Fruit fly (Drosophila melanogaster) whole organism, embryonic: ENCODE measurements around the gene CG5835.

Source experiments
- ATbp ChIP-seq: fragments of 200-800 bp; sonication (Bioruptor generic); optimal IDR thresholded peaks from 2 replicates; lab custom pipeline; 2017; ENCODE audit warnings: missing biosample characterization, mild to moderate bottlenecking, missing genetic modification characterization, missing genetic modification reagents
- Aef1 ChIP-seq: fragments of 200-800 bp; sonication (Bioruptor generic); IDR thresholded peaks from 3 replicates; pipeline ENCODE4 v1.3.6; 2022; ENCODE audit warnings: missing biosample characterization, missing genetic modification characterization
- Asciz ChIP-seq: fragments of 200-800 bp; sonication (Bioruptor generic); optimal IDR thresholded peaks from 2 replicates; lab custom pipeline; 2017; ENCODE audit warnings: missing biosample characterization, mild to moderate bottlenecking, missing genetic modification characterization, missing genetic modification reagents
- CG12391 ChIP-seq: fragments of 200-800 bp; sonication (Bioruptor generic); optimal IDR thresholded peaks from 3 replicates; lab custom pipeline; 2018; ENCODE audit warnings: missing biosample characterization, mild to moderate bottlenecking, missing genetic modification characterization, moderate library complexity
- CG14965 ChIP-seq: fragments of 200-800 bp; sonication (Bioruptor generic); optimal IDR thresholded peaks from 2 replicates; lab custom pipeline; 2016; ENCODE audit warnings: missing biosample characterization, missing genetic modification characterization, borderline replicate concordance
- CG15601 ChIP-seq: fragments of 200-800 bp; sonication (Bioruptor generic); optimal IDR thresholded peaks from 3 replicates; lab custom pipeline; 2019; ENCODE audit warnings: missing biosample characterization, mild to moderate bottlenecking, missing genetic modification characterization, moderate library complexity
- CG16813 ChIP-seq: fragments of 200-800 bp; sonication (Bioruptor generic); IDR thresholded peaks from 3 replicates; pipeline ENCODE4 v1.3.6; 2022; ENCODE audit warnings: missing biosample characterization, missing genetic modification characterization; ENCODE audit not compliant: partially characterized antibody
- CG18476 ChIP-seq: fragments of 200-800 bp; sonication (Bioruptor generic); optimal IDR thresholded peaks from 2 replicates; lab custom pipeline; 2016; ENCODE audit warnings: missing biosample characterization, mild to moderate bottlenecking, missing genetic modification characterization
- CG2202 ChIP-seq: fragments of 200-800 bp; sonication (Bioruptor generic); optimal IDR thresholded peaks from 2 replicates; lab custom pipeline; 2018; ENCODE audit warnings: missing biosample characterization, mild to moderate bottlenecking, missing genetic modification characterization
- CG43689 ChIP-seq: fragments of 200-800 bp; sonication (Bioruptor generic); IDR thresholded peaks from 2 replicates; pipeline ENCODE4 v1.3.6; 2022; ENCODE audit warnings: missing biosample characterization, missing genetic modification characterization
- CG4707 ChIP-seq: fragments of 200-800 bp; sonication (Bioruptor generic); optimal IDR thresholded peaks from 2 replicates; lab custom pipeline; 2018; ENCODE audit warnings: missing biosample characterization, mild to moderate bottlenecking, missing genetic modification characterization, moderate library complexity
- CG6272 ChIP-seq: fragments of 200-800 bp; sonication (Bioruptor generic); IDR thresholded peaks from 2 replicates; pipeline ENCODE4 v1.3.6; 2022; ENCODE audit warnings: missing biosample characterization, missing genetic modification characterization
- CG6765 ChIP-seq: fragments of 200-800 bp; sonication (Bioruptor generic); optimal IDR thresholded peaks from 3 replicates; lab custom pipeline; 2017; ENCODE audit warnings: missing biosample characterization, mild to moderate bottlenecking, missing genetic modification characterization
- CG6813 ChIP-seq: fragments of 200-800 bp; sonication (Bioruptor generic); optimal IDR thresholded peaks from 2 replicates; lab custom pipeline; 2017; ENCODE audit warnings: missing biosample characterization, missing genetic modification characterization, mild to moderate bottlenecking, moderate library complexity, missing genetic modification reagents
- CG7928 ChIP-seq: fragments of 200-800 bp; sonication (Bioruptor generic); optimal IDR thresholded peaks from 2 replicates; lab custom pipeline; 2017; ENCODE audit warnings: missing biosample characterization, mild to moderate bottlenecking, missing genetic modification characterization
- CG8359 ChIP-seq: fragments of 200-800 bp; sonication (Bioruptor generic); optimal IDR thresholded peaks from 2 replicates; lab custom pipeline; 2017; ENCODE audit warnings: missing biosample characterization, mild to moderate bottlenecking, missing genetic modification characterization, borderline replicate concordance
- D19A ChIP-seq: fragments of 200-800 bp; optimal IDR thresholded peaks from 3 replicates; lab custom pipeline; 2019; ENCODE audit warnings: missing biosample characterization, mild to moderate bottlenecking, missing genetic modification characterization, moderate library complexity
- D19B ChIP-seq: fragments of 200-800 bp; sonication (Bioruptor generic); optimal IDR thresholded peaks from 2 replicates; lab custom pipeline; 2017; ENCODE audit warnings: missing biosample characterization, mild to moderate bottlenecking, missing genetic modification characterization
- Deaf1 ChIP-seq: fragments of 200-800 bp; optimal IDR thresholded peaks from 3 replicates; lab custom pipeline; 2019; ENCODE audit warnings: missing biosample characterization, mild to moderate bottlenecking, missing genetic modification characterization, moderate library complexity
- Fer2 ChIP-seq: fragments of 200-800 bp; sonication (Bioruptor generic); optimal IDR thresholded peaks from 2 replicates; lab custom pipeline; 2018; ENCODE audit warnings: missing biosample characterization, mild to moderate bottlenecking, missing genetic modification characterization, moderate library complexity
- HLH54F ChIP-seq: fragments of 200-800 bp; sonication (Bioruptor generic); optimal IDR thresholded peaks from 3 replicates; lab custom pipeline; 2016; ENCODE audit warnings: missing biosample characterization, missing genetic modification characterization
- Kr ChIP-seq: fragments of 200-800 bp; sonication (Bioruptor generic); optimal IDR thresholded peaks from 2 replicates; lab custom pipeline; 2017; ENCODE audit warnings: missing biosample characterization, mild to moderate bottlenecking, missing genetic modification characterization
- Mad ChIP-seq: fragments of 200-800 bp; sonication (Bioruptor generic); optimal IDR thresholded peaks from 2 replicates; lab custom pipeline; 2016; ENCODE audit warnings: missing biosample characterization, missing genetic modification characterization
- NC2α ChIP-seq: fragments of 200-800 bp; sonication (Bioruptor generic); optimal IDR thresholded peaks from 2 replicates; lab custom pipeline; 2016; ENCODE audit warnings: missing biosample characterization, missing genetic modification characterization
- Nf-YA ChIP-seq: fragments of 200-800 bp; sonication (Bioruptor generic); IDR thresholded peaks from 2 replicates; pipeline ENCODE4 v1.3.6; 2022; ENCODE audit warnings: missing biosample characterization, missing genetic modification characterization
- Poxn ChIP-seq: fragments of 200-800 bp; sonication (Bioruptor generic); IDR thresholded peaks from 2 replicates; pipeline ENCODE4 v1.3.6; 2022; ENCODE audit warnings: missing biosample characterization, missing genetic modification characterization
- Sox100B ChIP-seq: fragments of 200-800 bp; sonication (Bioruptor generic); optimal IDR thresholded peaks from 3 replicates; lab custom pipeline; 2018; ENCODE audit warnings: missing biosample characterization, mild to moderate bottlenecking, missing genetic modification characterization
- Sox102F ChIP-seq: fragments of 200-800 bp; sonication (Bioruptor generic); optimal IDR thresholded peaks from 2 replicates; lab custom pipeline; 2018; ENCODE audit warnings: missing biosample characterization, mild to moderate bottlenecking, missing genetic modification characterization, moderate library complexity
- TFAM ChIP-seq: fragments of 200-800 bp; sonication (Bioruptor generic); optimal IDR thresholded peaks from 2 replicates; lab custom pipeline; 2017; ENCODE audit warnings: missing biosample characterization, missing genetic modification characterization, inconsistent platforms
- ab ChIP-seq: fragments of 200-800 bp; sonication (Bioruptor generic); optimal IDR thresholded peaks from 2 replicates; lab custom pipeline; 2016; ENCODE audit warnings: missing biosample characterization, missing genetic modification characterization
- al ChIP-seq: fragments of 200-800 bp; sonication (Bioruptor generic); IDR thresholded peaks from 2 replicates; pipeline ENCODE4 v1.3.6; 2022; ENCODE audit warnings: missing biosample characterization, missing genetic modification characterization
- corto ChIP-seq: fragments of 200-800 bp; sonication (Bioruptor generic); optimal IDR thresholded peaks from 2 replicates; lab custom pipeline; 2016; ENCODE audit warnings: missing biosample characterization, mild to moderate bottlenecking, missing genetic modification characterization, moderate library complexity
- crc ChIP-seq: fragments of 200-800 bp; sonication (Bioruptor generic); optimal IDR thresholded peaks from 2 replicates; lab custom pipeline; 2016; ENCODE audit warnings: missing biosample characterization, missing genetic modification characterization
- dan ChIP-seq: fragments of 200-800 bp; sonication (Bioruptor generic); IDR thresholded peaks from 2 replicates; pipeline ENCODE4 v1.3.6; 2022; ENCODE audit warnings: missing biosample characterization, missing genetic modification characterization
- gsb-n ChIP-seq: fragments of 200-800 bp; sonication (Bioruptor generic); optimal IDR thresholded peaks from 3 replicates; lab custom pipeline; 2018; ENCODE audit warnings: missing biosample characterization, mild to moderate bottlenecking, missing genetic modification characterization
- hbn ChIP-seq: fragments of 200-800 bp; sonication (Bioruptor generic); IDR thresholded peaks from 2 replicates; pipeline ENCODE4 v1.3.6; 2022; ENCODE audit warnings: missing biosample characterization, missing genetic modification characterization; ENCODE audit not compliant: partially characterized antibody
- kni ChIP-seq: fragments of 200-800 bp; sonication (Bioruptor generic); optimal IDR thresholded peaks from 3 replicates; lab custom pipeline; 2017; ENCODE audit warnings: mild to moderate bottlenecking, missing biosample characterization, missing genetic modification reagents, missing genetic modification characterization
- knrl ChIP-seq: fragments of 200-800 bp; sonication (Bioruptor generic); IDR thresholded peaks from 3 replicates; pipeline ENCODE4 v1.3.6; 2022; ENCODE audit warnings: missing biosample characterization, missing genetic modification characterization; ENCODE audit not compliant: partially characterized antibody
- lola ChIP-seq, 3 experiments: fragments of >200 bp in 2 of 3; fragments of 200-800 bp in 1 of 3; sonication (Bioruptor generic) in 1 of 3; optimal IDR thresholded peaks; 2 replicates each; lab custom pipeline; 2017 to 2019; ENCODE audit warnings: missing biosample characterization in 3 of 3, missing genetic modification characterization in 3 of 3, mild to moderate bottlenecking in 1 of 3, moderate library complexity in 1 of 3
- mam ChIP-seq: fragments of 200-800 bp; sonication (Bioruptor generic); optimal IDR thresholded peaks from 3 replicates; lab custom pipeline; 2016; ENCODE audit warnings: missing biosample characterization, missing genetic modification characterization
- phol ChIP-seq: fragments of 200-800 bp; sonication (Bioruptor generic); optimal IDR thresholded peaks from 3 replicates; lab custom pipeline; 2018; ENCODE audit warnings: missing biosample characterization, mild to moderate bottlenecking, missing genetic modification characterization, moderate library complexity
- pzg ChIP-seq: fragments of 200-800 bp; sonication (Bioruptor generic); optimal IDR thresholded peaks from 3 replicates; lab custom pipeline; 2018; ENCODE audit warnings: missing biosample characterization, mild to moderate bottlenecking, missing genetic modification characterization, moderate library complexity
- repo ChIP-seq: fragments of 200-800 bp; sonication (Bioruptor generic); optimal IDR thresholded peaks from 2 replicates; lab custom pipeline; 2016; ENCODE audit warnings: missing biosample characterization, missing genetic modification characterization
- scrt ChIP-seq: fragments of 200-800 bp; sonication (Bioruptor generic); optimal IDR thresholded peaks from 2 replicates; lab custom pipeline; 2018; ENCODE audit warnings: missing biosample characterization, mild to moderate bottlenecking, missing genetic modification characterization, moderate library complexity
- sim ChIP-seq: fragments of 200-800 bp; sonication (Bioruptor generic); IDR thresholded peaks from 2 replicates; pipeline ENCODE4 v1.3.6; 2022; ENCODE audit warnings: missing biosample characterization, missing genetic modification characterization
- sqz ChIP-seq: fragments of 200-800 bp; sonication (Bioruptor generic); optimal IDR thresholded peaks from 3 replicates; lab custom pipeline; 2018; ENCODE audit warnings: missing biosample characterization, mild to moderate bottlenecking, missing genetic modification characterization
- sr ChIP-seq: fragments of 200-800 bp; sonication (Bioruptor generic); IDR thresholded peaks from 3 replicates; pipeline ENCODE4 v1.3.6; 2022; ENCODE audit warnings: missing biosample characterization, missing genetic modification characterization
- tio ChIP-seq: fragments of 200-800 bp; sonication (Bioruptor generic); optimal IDR thresholded peaks from 2 replicates; lab custom pipeline; 2017; ENCODE audit warnings: missing biosample characterization, missing genetic modification characterization, inconsistent platforms
- yki ChIP-seq: fragments of >200 bp; optimal IDR thresholded peaks from 3 replicates; lab custom pipeline; 2018

Gene CG5835

dm6 chr3R:19162135-19162616, 8.7 kb upstream of the CG5835 start, which contains the start of the genes CG42359 and Nsun5 (continued):
- peak; percentile 90 for TF ChIP-seq Sox102F (GFP tag; lab: Kevin White, UChicago)
- TF ChIP-seq CG7928 (GFP tag; lab: Kevin White, UChicago), result peak; percentile 98
- peak; percentile 84 for TF ChIP-seq Asciz (GFP tag; lab: Kevin White, UChicago)
- no peak for TF ChIP-seq yki (lab: Kevin White, UChicago)
- peak; percentile 76 for TF ChIP-seq NC2α (GFP tag; lab: Kevin White, UChicago)
- peak; percentile 67 for TF ChIP-seq kni (GFP tag; lab: Kevin White, UChicago)
- TF ChIP-seq tio (GFP tag; lab: Kevin White, UChicago), result peak; percentile 76
- peak; percentile 74 for TF ChIP-seq scrt (GFP tag; lab: Kevin White, UChicago)
- peak; percentile 65 for TF ChIP-seq CG14965 (GFP tag; lab: Kevin White, UChicago)
- TF ChIP-seq repo (GFP tag; lab: Kevin White, UChicago), result peak; percentile 81
- peak; percentile 87 for TF ChIP-seq CG15601 (tag; lab: Kevin White, UChicago)
- TF ChIP-seq gsb-n, result peak; percentile 89
- TF ChIP-seq Fer2 (tag; lab: Kevin White, UChicago), result peak; percentile 75
- TF ChIP-seq CG2202 (tag; lab: Kevin White, UChicago), result peak; percentile 77
- TF ChIP-seq CG6765, result peak; percentile 65
- peak; percentile 94 for TF ChIP-seq HLH54F (GFP tag; lab: Kevin White, UChicago)
- TF ChIP-seq sqz (GFP tag; lab: Kevin White, UChicago), result peak; percentile 93
- TF ChIP-seq phol (tag; lab: Kevin White, UChicago), result peak; percentile 92
- TF ChIP-seq knrl, result peak; percentile 92
- peak; percentile 64 for TF ChIP-seq ATbp (GFP tag; lab: Kevin White, UChicago)
- TF ChIP-seq TFAM (GFP tag; lab: Kevin White, UChicago), result peak; percentile 65
- TF ChIP-seq CG18476 (GFP tag; lab: Kevin White, UChicago), result peak; percentile 90
- peak; percentile 62 for TF ChIP-seq Deaf1
- no peak for TF ChIP-seq Kr
- peak; percentile 64 for TF ChIP-seq CG8359 (GFP tag; lab: Kevin White, UChicago)
- TF ChIP-seq ab (GFP tag; lab: Kevin White, UChicago), result peak; percentile 36
- TF ChIP-seq D19B (GFP tag; lab: Kevin White, UChicago), result peak; percentile 100
- peak in 1 of 3 experiments; percentile 83 for TF ChIP-seq lola (GFP tag; optimal IDR thresholded peaks at IDR 0.05; lab: Kevin White, UChicago)
- peak; percentile 96 for TF ChIP-seq hbn (GFP tag; lab: Robert Waterston, UW)
- TF ChIP-seq mam (GFP tag; lab: Kevin White, UChicago), result peak; percentile 93
- peak; percentile 84 for TF ChIP-seq Mad (GFP tag; lab: Kevin White, UChicago)
- peak; percentile 79 for TF ChIP-seq dan (GFP tag; lab: Robert Waterston, UW)
- TF ChIP-seq D19A (tag; lab: Kevin White, UChicago), result peak; percentile 81
- peak; percentile 52; the same call in 1 of the 2 replicates for TF ChIP-seq sim (GFP tag; lab: Robert Waterston, UW)
- TF ChIP-seq Nf-YA, result peak; percentile 84
- peak; percentile 95 for TF ChIP-seq pzg (GFP tag; lab: Kevin White, UChicago)
- TF ChIP-seq CG43689 (GFP tag; lab: Robert Waterston, UW), result peak; percentile 67
- TF ChIP-seq crc (GFP tag; lab: Kevin White, UChicago), result peak; percentile 87
- TF ChIP-seq sr (GFP tag; lab: Robert Waterston, UW), result peak; percentile 62; the same call in 2 of the 3 replicates
- TF ChIP-seq Aef1, result peak; percentile 90
- TF ChIP-seq Poxn (GFP tag; lab: Robert Waterston, UW), result peak; percentile 62; the same call in 1 of the 2 replicates
- TF ChIP-seq CG16813 (GFP tag; lab: Robert Waterston, UW), result peak; percentile 90
- peak; percentile 87 for TF ChIP-seq al
- TF ChIP-seq CG6813, result peak; percentile 56
- peak; percentile 82 for TF ChIP-seq CG6272 (GFP tag; lab: Robert Waterston, UW)
- TF ChIP-seq CG12391 (tag; lab: Kevin White, UChicago), result peak; percentile 96
- peak; percentile 26 for TF ChIP-seq corto
- TF ChIP-seq CG4707 (GFP tag; lab: Kevin White, UChicago), result peak; percentile 62
- peak; percentile 64 for TF ChIP-seq Sox100B (GFP tag; lab: Kevin White, UChicago)
